Fruit fly (Drosophila melanogaster): ENCODE results near the gene Inx5.

Gene Inx5

DNA sequence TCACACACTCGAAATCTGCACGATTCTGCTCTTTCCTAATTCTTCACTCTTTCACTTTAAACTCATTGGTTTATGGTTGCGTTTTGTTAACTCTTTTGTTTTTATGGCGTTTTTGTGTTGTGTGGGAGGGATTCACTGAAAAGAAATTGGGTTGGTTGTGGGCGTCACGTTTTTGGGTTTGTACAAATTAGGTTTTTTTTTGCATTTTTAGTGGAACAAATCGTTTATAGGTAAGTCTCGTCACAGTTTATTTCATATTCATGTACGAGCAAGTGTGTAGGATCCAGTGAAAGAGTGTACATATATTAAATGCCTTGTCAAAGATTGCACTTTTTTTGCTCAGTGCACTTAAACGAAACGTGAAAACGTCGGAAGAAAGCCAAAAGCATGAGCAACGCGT, 6.0 kb downstream of the Inx5 start (continued):
- TF ChIP-seq vri (GFP tag; optimal IDR thresholded peaks at IDR 0.05) (peak; percentile 58), CG11294 (GFP tag; IDR thresholded peaks at IDR 0.05) (no peak), topi (GFP tag; optimal IDR thresholded peaks at IDR 0.05) (peak; percentile 62), CG32006 (GFP tag; optimal IDR thresholded peaks at IDR 0.05) (peak; percentile 41), fd59A (GFP tag; optimal IDR thresholded peaks at IDR 0.05) (no peak), CG6808 (GFP tag; optimal IDR thresholded peaks at IDR 0.05) (no peak), esn (GFP tag; optimal IDR thresholded peaks at IDR 0.05) (peak; percentile 79), CG6792 (GFP tag; optimal IDR thresholded peaks at IDR 0.05) (peak; percentile 53), spab (GFP tag; optimal IDR thresholded peaks at IDR 0.05) (no peak), CG15336 (GFP tag; IDR thresholded peaks at IDR 0.05) (no peak), Hr4 (GFP tag; optimal IDR thresholded peaks at IDR 0.05) (peak; percentile 39), Eip75B (GFP tag; optimal IDR thresholded peaks at IDR 0.05) (peak; percentile 40), Hr38 (GFP tag; optimal IDR thresholded peaks at IDR 0.05) (no peak), CG6163 (GFP tag; IDR thresholded peaks at IDR 0.05) (no peak), CG16779 (tag; optimal IDR thresholded peaks at IDR 0.05) (no peak), fd85E (GFP tag; optimal IDR thresholded peaks at IDR 0.05) (no peak), CG6276 (GFP tag; optimal IDR thresholded peaks at IDR 0.05) (no peak), fkh (GFP tag; optimal IDR thresholded peaks at IDR 0.05) (no peak), lz (GFP tag; optimal IDR thresholded peaks at IDR 0.05) (peak; percentile 75), CG34406 (GFP tag; optimal IDR thresholded peaks at IDR 0.05) (peak; percentile 55), svp (GFP tag) (peak; percentile 88), CG9139 (GFP tag; optimal IDR thresholded peaks at IDR 0.05) (no peak), Blimp-1 (GFP tag; optimal IDR thresholded peaks at IDR 0.05) (no peak), Eip93F (GFP tag; optimal IDR thresholded peaks at IDR 0.05) (no peak), dac (GFP tag; optimal IDR thresholded peaks at IDR 0.05) (no peak), salr (GFP tag; optimal IDR thresholded peaks at IDR 0.05) (no peak), acj6 (GFP tag; optimal IDR thresholded peaks at IDR 0.05) (peak; percentile 47), pdm3 (GFP tag; optimal IDR thresholded peaks at IDR 0.05) (peak; percentile 44), net (GFP tag; optimal IDR thresholded peaks at IDR 0.05) (peak; percentile 22), CG10669 (GFP tag; optimal IDR thresholded peaks at IDR 0.05) (no peak), Sox15 (GFP tag; optimal IDR thresholded peaks at IDR 0.05) (peak; percentile 45), CG1621 (tag; optimal IDR thresholded peaks at IDR 0.05) (no peak), Eip78C (GFP tag) (peak; percentile 80), cyc (GFP tag; optimal IDR thresholded peaks at IDR 0.05) (peak; percentile 52), dsx (GFP tag; optimal IDR thresholded peaks at IDR 0.05; ENCODE audit: poor library complexity, severe bottlenecking) (no peak), CG6854 (GFP tag; optimal IDR thresholded peaks at IDR 0.05) (no peak)

DNA sequence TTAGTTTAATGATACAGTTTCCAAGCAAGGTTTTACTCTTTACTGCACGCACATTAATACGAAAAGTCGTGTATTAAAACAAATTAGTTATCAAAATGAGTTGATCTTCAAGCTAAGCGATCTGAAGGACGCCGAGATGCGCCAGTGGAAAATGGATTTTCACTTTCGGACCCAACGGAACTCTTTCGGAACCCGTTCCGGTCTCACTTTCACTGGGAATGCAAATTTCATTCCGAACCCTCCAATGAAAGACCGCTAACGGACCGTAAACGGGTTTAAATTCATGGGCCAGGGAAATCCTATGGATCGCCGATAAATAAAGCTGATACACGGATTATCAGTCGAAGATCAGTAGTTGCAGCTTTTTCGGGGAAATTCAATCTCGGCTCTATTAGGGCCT, 7.2 kb downstream of the Inx5 start:
- peak; percentile 17 for TF ChIP-seq Blimp-1 (GFP tag; optimal IDR thresholded peaks at IDR 0.05)
- TF ChIP-seq eg (GFP tag; IDR thresholded peaks at IDR 0.05): no peak
- TF ChIP-seq cyc (GFP tag; optimal IDR thresholded peaks at IDR 0.05): no peak

DNA sequence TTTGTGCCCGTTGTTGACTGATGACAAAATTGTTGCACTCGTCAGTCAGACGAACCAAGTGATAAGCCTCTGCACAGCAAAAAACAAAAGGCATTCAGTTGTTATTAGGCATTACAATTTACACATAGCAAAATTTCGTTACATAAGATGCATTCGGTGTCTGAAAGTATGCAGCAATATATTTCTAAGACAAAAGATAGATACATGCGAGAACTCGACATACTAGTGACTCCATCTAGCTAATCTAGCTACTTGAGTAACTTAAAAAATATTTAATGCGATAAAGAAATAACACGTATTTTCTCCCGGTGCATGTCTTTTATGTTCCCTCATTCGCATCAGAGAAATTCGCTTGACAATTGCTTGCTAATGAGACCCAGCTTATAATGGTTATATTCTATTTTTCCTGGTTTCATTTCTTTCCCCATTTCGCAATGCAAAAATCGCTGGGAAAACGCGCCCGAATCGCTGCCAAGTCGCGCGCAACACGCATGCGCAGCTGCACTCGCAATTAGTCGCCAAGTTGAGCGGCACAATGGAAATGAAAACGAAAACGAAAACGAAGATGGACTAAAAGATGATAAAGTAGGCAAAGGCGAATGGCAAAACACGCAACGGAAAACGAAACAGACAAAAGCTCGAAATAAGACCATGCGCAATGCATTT, 8.3 kb downstream of the Inx5 start:
- 0 out of 3 replicates have a peak, but pooled peaks have one; percentile 20 for TF ChIP-seq CG6163 (GFP tag; IDR thresholded peaks at IDR 0.05)
- TF ChIP-seq ss (GFP tag; optimal IDR thresholded peaks at IDR 0.05): peak; percentile 27 to 64
- TF ChIP-seq Sox14 (GFP tag; optimal IDR thresholded peaks at IDR 0.05): peak; percentile 84
- TF ChIP-seq Gug (GFP tag; IDR thresholded peaks at IDR 0.05): peak; percentile 51
- TF ChIP-seq fkh (GFP tag; optimal IDR thresholded peaks at IDR 0.05): no peak
- peak; percentile 12 for TF ChIP-seq CG11902 (GFP tag; optimal IDR thresholded peaks at IDR 0.05)
- TF ChIP-seq CG8319 (GFP tag; optimal IDR thresholded peaks at IDR 0.05): peak; percentile 6
- peak; percentile 29 for TF ChIP-seq CG6276 (GFP tag; optimal IDR thresholded peaks at IDR 0.05)
- TF ChIP-seq Met (GFP tag; optimal IDR thresholded peaks at IDR 0.05): peak; percentile 69
- TF ChIP-seq CG8632 (GFP tag; optimal IDR thresholded peaks at IDR 0.05): peak; percentile 65
- no peak for TF ChIP-seq dac (GFP tag; optimal IDR thresholded peaks at IDR 0.05)
- TF ChIP-seq eg (GFP tag; IDR thresholded peaks at IDR 0.05): peak; percentile 42; the same call in 1 of the 3 replicates
- peak; percentile 69 for TF ChIP-seq Eip75B (GFP tag; optimal IDR thresholded peaks at IDR 0.05)
- TF ChIP-seq fd59A (GFP tag; optimal IDR thresholded peaks at IDR 0.05): peak; percentile 67
- TF ChIP-seq CG16779 (tag; optimal IDR thresholded peaks at IDR 0.05): peak; percentile 23
- peak; percentile 57 for TF ChIP-seq CG8119 (GFP tag; IDR thresholded peaks at IDR 0.05)
- peak; percentile 81 for TF ChIP-seq CG32006 (GFP tag; optimal IDR thresholded peaks at IDR 0.05)
- peak; percentile 67 for TF ChIP-seq vri (GFP tag; optimal IDR thresholded peaks at IDR 0.05)
- TF ChIP-seq CG10669 (GFP tag; optimal IDR thresholded peaks at IDR 0.05): peak; percentile 67
- TF ChIP-seq pdm3 (GFP tag; optimal IDR thresholded peaks at IDR 0.05): peak; percentile 81
- peak; percentile 52 for TF ChIP-seq Hr4 (GFP tag; optimal IDR thresholded peaks at IDR 0.05)
- TF ChIP-seq Sox102F (GFP tag; optimal IDR thresholded peaks at IDR 0.05): peak; percentile 81
- TF ChIP-seq topi (GFP tag; optimal IDR thresholded peaks at IDR 0.05): peak; percentile 61
- TF ChIP-seq CG6854 (GFP tag; optimal IDR thresholded peaks at IDR 0.05): no peak
- TF ChIP-seq esn (GFP tag; optimal IDR thresholded peaks at IDR 0.05): peak; percentile 81
